Worm (Caenorhabditis elegans) whole organism, L3 larva: Measurements from ENCODE around the gene Y39B6A.27.

Experiments used
- elt-3 ChIP-seq, 3 experiments: fragments of 150-350 bp in 1 of 3; sonication (generic microtip) in 2 of 3; optimal IDR thresholded peaks; 2 replicates in 2 of 3; 4 replicates in 1 of 3; lab custom pipeline; 2014 to 2017; ENCODE audit warnings: missing biosample characterization in 3 of 3, missing genetic modification characterization in 3 of 3
- nhr-237 ChIP-seq: fragments of 150-350 bp; optimal IDR thresholded peaks from 2 replicates; lab custom pipeline; 2014; ENCODE audit warnings: missing biosample characterization, missing genetic modification characterization
- nhr-77 ChIP-seq: fragments of 150-350 bp; optimal IDR thresholded peaks from 2 replicates; lab custom pipeline; 2014; ENCODE audit warnings: missing biosample characterization, missing genetic modification characterization
- sea-2 ChIP-seq: fragments of 150-350 bp; sonication (generic microtip); optimal IDR thresholded peaks from 4 replicates; lab custom pipeline; 2014; ENCODE audit warnings: missing biosample characterization, missing genetic modification reagents, missing genetic modification characterization

DNA sequence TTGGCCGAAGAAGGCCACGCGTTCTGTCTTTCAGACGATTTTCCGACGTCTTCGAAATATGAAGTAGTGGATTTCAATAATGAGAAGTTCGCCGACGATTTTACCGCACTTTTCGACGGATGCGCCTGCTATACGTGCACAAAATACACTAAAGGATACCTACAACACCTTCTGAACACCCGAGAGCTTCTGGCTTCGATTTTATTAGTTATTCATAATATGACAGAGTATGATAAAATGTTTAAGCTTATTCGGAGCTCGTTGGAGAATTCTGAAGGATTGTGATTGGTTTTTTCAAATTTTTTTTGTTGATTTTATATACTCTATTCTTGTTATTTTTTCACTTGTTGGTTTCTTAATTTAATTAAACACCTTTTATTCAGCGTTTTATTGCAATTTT, 31.0 kb upstream of the Y39B6A.27 start:
- no peak for TF ChIP-seq nhr-237 (tag; lab: Kevin White, UChicago)
- TF ChIP-seq sea-2 (GFP tag; lab: Kevin White, UChicago), result no peak
- no peak for TF ChIP-seq elt-3 (tag; optimal IDR thresholded peaks at IDR 0.05; lab: Kevin White, UChicago)
- TF ChIP-seq nhr-77, result no peak
